Worm (Caenorhabditis elegans) whole organism, young adult: ENCODE measurements around the gene T28A11.20.

Experiments
- ama-1 ChIP-seq, 3 experiments: fragments of 150-350 bp in 1 of 3; sonication (generic microtip) in 2 of 3; optimal IDR thresholded peaks; 2 replicates each; lab custom pipeline; 2014 to 2018; ENCODE audit warnings: missing biosample characterization in 2 of 3, missing genetic modification characterization in 2 of 3, missing genetic modification reagents in 2 of 3
- attf-5 ChIP-seq: fragments of 200-800 bp; sonication (Bioruptor generic); optimal IDR thresholded peaks from 2 replicates; lab custom pipeline; 2018; ENCODE audit warnings: mild to moderate bottlenecking, missing genetic modification characterization, missing compliant biosample characterization

ce11 chrV:3256051-3256450, 17.0 kb downstream of the T28A11.20 start, which contains the start of gene srt-63:
- TF ChIP-seq attf-5 (GFP tag; lab: Kevin White, UChicago) (no peak), ama-1 (optimal IDR thresholded peaks at IDR 0.05; lab: Kevin White, UChicago) (no peak), ama-1 (GFP tag; optimal IDR thresholded peaks at IDR 0.05; lab: Kevin White, UChicago) (no peak)
